Worm (Caenorhabditis elegans) whole organism, L2 larva: ENCODE data around the gene dct-7.

Source experiments
- R02D3.7 ChIP-seq: fragments of 150-350 bp; optimal IDR thresholded peaks from 2 replicates; lab custom pipeline; 2014; ENCODE audit warnings: missing biosample characterization, missing genetic modification characterization
- ama-1 ChIP-seq: fragments of 150-350 bp; optimal IDR thresholded peaks from 2 replicates; lab custom pipeline; 2018; ENCODE audit warnings: inconsistent platforms
- ceh-16 ChIP-seq: fragments of 150-350 bp; optimal IDR thresholded peaks from 2 replicates; lab custom pipeline; 2014; ENCODE audit warnings: missing biosample characterization, missing genetic modification characterization
- fos-1 ChIP-seq: fragments of 150-350 bp; optimal IDR thresholded peaks from 2 replicates; lab custom pipeline; 2014; ENCODE audit warnings: missing biosample characterization, missing genetic modification characterization
- lin-39 ChIP-seq: fragments of 150-350 bp; optimal IDR thresholded peaks from 2 replicates; lab custom pipeline; 2014; ENCODE audit warnings: missing biosample characterization, missing genetic modification reagents, missing genetic modification characterization
- nhr-6 ChIP-seq: fragments of 150-350 bp; optimal IDR thresholded peaks from 2 replicates; lab custom pipeline; 2014; ENCODE audit warnings: missing biosample characterization, missing genetic modification characterization
- zag-1 ChIP-seq: fragments of 150-350 bp; optimal IDR thresholded peaks from 2 replicates; lab custom pipeline; 2014; ENCODE audit warnings: missing biosample characterization, missing genetic modification characterization

DNA sequence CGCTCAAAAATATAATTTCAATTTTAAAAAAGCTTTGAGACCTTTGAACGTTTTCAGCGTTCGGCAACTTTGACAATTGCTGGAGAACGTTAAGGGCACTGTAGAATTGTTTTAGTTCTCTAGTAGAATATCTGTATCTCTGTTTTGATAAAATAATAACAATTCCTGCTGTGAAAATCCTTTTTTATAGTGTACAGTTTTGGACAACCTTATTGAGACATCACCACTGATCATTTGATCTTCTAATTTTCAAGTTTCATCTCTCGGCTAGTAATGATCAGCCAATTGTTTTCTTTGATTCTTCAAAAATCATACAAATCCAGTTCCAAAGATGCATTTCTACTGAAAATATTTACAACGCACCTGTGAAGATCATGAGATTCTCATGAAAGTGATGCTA is 2.2 kb upstream of the dct-7 start, which contains the start of gene F15E6.10:
- TF ChIP-seq lin-39 (tag; lab: Kevin White, UChicago) (no peak), nhr-6 (tag; lab: Kevin White, UChicago) (no peak), ceh-16 (tag; lab: Kevin White, UChicago) (no peak), fos-1 (tag; lab: Kevin White, UChicago) (no peak), zag-1 (no peak), ama-1 (no peak), R02D3.7 (tag; lab: Kevin White, UChicago) (no peak)
